Fruit fly (Drosophila melanogaster): Measurements from ENCODE around the gene yip2.
A peak's percentile ranks its signal among the peaks of the same experiment; 100 is the strongest.

yip2 gene

DNA sequence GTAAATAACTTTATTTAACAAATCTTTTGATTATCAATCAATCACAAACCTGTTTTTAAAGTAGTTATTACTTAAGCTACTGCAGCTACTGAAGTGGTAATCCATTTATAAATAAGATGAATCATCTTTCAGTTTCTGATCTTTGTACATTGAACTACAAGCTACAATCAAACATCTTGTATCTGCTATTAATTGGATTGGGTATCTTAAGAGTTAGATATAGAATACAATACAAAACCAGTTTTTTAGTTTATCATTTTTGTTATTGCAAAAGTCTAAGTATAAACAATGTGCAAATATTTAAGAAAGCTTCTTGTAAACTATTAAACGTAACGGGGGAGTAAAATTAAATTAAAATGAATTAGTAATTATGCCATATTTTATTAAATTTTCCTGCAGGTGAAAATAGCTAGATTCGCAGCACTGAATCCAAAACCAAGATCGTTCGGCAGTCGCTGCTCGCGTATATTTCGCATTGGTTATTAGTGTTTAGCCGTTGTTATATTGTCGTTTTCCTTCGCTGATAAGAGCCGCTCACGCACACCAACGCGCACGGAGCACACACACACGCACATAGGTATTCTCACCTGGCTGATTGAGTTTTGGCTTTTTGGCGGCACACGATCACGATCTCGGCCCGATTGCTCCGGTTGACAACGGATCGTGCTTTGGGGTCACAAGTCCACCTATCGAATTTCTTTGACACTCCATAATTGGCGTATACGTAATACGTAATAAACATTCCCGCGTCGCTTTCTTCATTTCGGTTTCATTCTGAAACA lies 32.9 kb downstream of the yip2 start (continued):
- peak; percentile 39 for TF ChIP-seq B-H2 (GFP tag; optimal IDR thresholded peaks at IDR 0.05)
- TF ChIP-seq CG8290 (GFP tag; optimal IDR thresholded peaks at IDR 0.05): no peak
- TF ChIP-seq CG8290 (tag; optimal IDR thresholded peaks at IDR 0.05): peak in 1 of 2 experiments; percentile 57
- TF ChIP-seq CG18476 (GFP tag; optimal IDR thresholded peaks at IDR 0.05): no peak
- TF ChIP-seq ci (GFP tag; IDR thresholded peaks at IDR 0.05): 0 out of 3 replicates have a peak, but pooled peaks have one; percentile 23
- TF ChIP-seq CkIIα-i1 (GFP tag; IDR thresholded peaks at IDR 0.05): no peak
- TF ChIP-seq br (optimal IDR thresholded peaks at IDR 0.05): no peak
- no peak for TF ChIP-seq pho (GFP tag; optimal IDR thresholded peaks at IDR 0.05)
- TF ChIP-seq ERR (GFP tag; optimal IDR thresholded peaks at IDR 0.05): no peak
- TF ChIP-seq Blimp-1 (GFP tag; optimal IDR thresholded peaks at IDR 0.05): peak; percentile 33
- TF ChIP-seq CG3838 (GFP tag; optimal IDR thresholded peaks at IDR 0.05): no peak
- TF ChIP-seq BEAF-32 (GFP tag; optimal IDR thresholded peaks at IDR 0.05): no peak
- TF ChIP-seq shn (GFP tag; optimal IDR thresholded peaks at IDR 0.05): no peak
- no peak for TF ChIP-seq peb (GFP tag; IDR thresholded peaks at IDR 0.05)
- TF ChIP-seq CG1603 (tag; optimal IDR thresholded peaks at IDR 0.05): no peak
- TF ChIP-seq CG33557 (GFP tag; optimal IDR thresholded peaks at IDR 0.05): no peak
- peak; percentile 59 for TF ChIP-seq sug (tag; optimal IDR thresholded peaks at IDR 0.05)
- no peak for TF ChIP-seq CG31224 (GFP tag; IDR thresholded peaks at IDR 0.05)
- TF ChIP-seq Atf6 (GFP tag; IDR thresholded peaks at IDR 0.05): 0 out of 2 replicates have a peak, but pooled peaks have one; percentile 35
- no peak for TF ChIP-seq H2.0 (GFP tag; IDR thresholded peaks at IDR 0.05)
- TF ChIP-seq btn (GFP tag; optimal IDR thresholded peaks at IDR 0.05): no peak
- no peak for TF ChIP-seq eyg (GFP tag; optimal IDR thresholded peaks at IDR 0.05)
- TF ChIP-seq ase (GFP tag; IDR thresholded peaks at IDR 0.05): no peak
- TF ChIP-seq Mad (GFP tag; optimal IDR thresholded peaks at IDR 0.05): no peak
- no peak for TF ChIP-seq sens-2 (GFP tag; IDR thresholded peaks at IDR 0.05)
- peak; percentile 75; the same call in 1 of the 3 replicates for TF ChIP-seq CG2199 (GFP tag; IDR thresholded peaks at IDR 0.05)
- TF ChIP-seq cas (GFP tag; IDR thresholded peaks at IDR 0.05): no peak
- TF ChIP-seq CG3281 (GFP tag; optimal IDR thresholded peaks at IDR 0.05): no peak
- peak; percentile 69 for TF ChIP-seq CG34376 (GFP tag; optimal IDR thresholded peaks at IDR 0.05)
- no peak for TF ChIP-seq CG15479 (GFP tag; optimal IDR thresholded peaks at IDR 0.05)
- no peak for TF ChIP-seq Ssrp (tag; optimal IDR thresholded peaks at IDR 0.05)
- TF ChIP-seq CG15269 (tag; optimal IDR thresholded peaks at IDR 0.05): peak; percentile 18
- no peak for TF ChIP-seq CG3065 (GFP tag; optimal IDR thresholded peaks at IDR 0.05)
- TF ChIP-seq Spps (tag; optimal IDR thresholded peaks at IDR 0.05): no peak
- no peak for TF ChIP-seq az2 (GFP tag; optimal IDR thresholded peaks at IDR 0.05)
- peak; percentile 81 for TF ChIP-seq mirr (GFP tag; optimal IDR thresholded peaks at IDR 0.05)
- no peak for TF ChIP-seq MTF-1 (GFP tag; optimal IDR thresholded peaks at IDR 0.05; ENCODE audit: borderline replicate concordance)
- TF ChIP-seq Adf1 (GFP tag; IDR thresholded peaks at IDR 0.05): peak; percentile 15; the same call in 1 of the 2 replicates
- peak; percentile 56 for TF ChIP-seq Med (GFP tag)
- TF ChIP-seq fd3F (GFP tag; optimal IDR thresholded peaks at IDR 0.05): no peak
- TF ChIP-seq Poxn (GFP tag; IDR thresholded peaks at IDR 0.05): no peak
- peak; percentile 86 for TF ChIP-seq Deaf1 (tag; optimal IDR thresholded peaks at IDR 0.05)
- TF ChIP-seq CG10431 (GFP tag; optimal IDR thresholded peaks at IDR 0.05): no peak
- TF ChIP-seq CG32532 (GFP tag; IDR thresholded peaks at IDR 0.05): peak; percentile 21; the same call in 1 of the 2 replicates
- no peak for TF ChIP-seq CG15601 (tag; optimal IDR thresholded peaks at IDR 0.05)
- TF ChIP-seq seq (GFP tag; IDR thresholded peaks at IDR 0.05): no peak
- TF ChIP-seq CG18011 (GFP tag; optimal IDR thresholded peaks at IDR 0.05): no peak
- peak; percentile 75 for TF ChIP-seq CG12769 (tag; optimal IDR thresholded peaks at IDR 0.05)
- TF ChIP-seq sob (GFP tag; IDR thresholded peaks at IDR 0.05): peak; percentile 22; the same call in 1 of the 2 replicates
- TF ChIP-seq cwo (GFP tag; optimal IDR thresholded peaks at IDR 0.05): peak; percentile 9
- TF ChIP-seq sens (GFP tag): peak; percentile 17

All from whole organism, embryonic.